Fruit fly (Drosophila melanogaster): ENCODE results near the gene CG15386.

The CG15386 gene

DNA sequence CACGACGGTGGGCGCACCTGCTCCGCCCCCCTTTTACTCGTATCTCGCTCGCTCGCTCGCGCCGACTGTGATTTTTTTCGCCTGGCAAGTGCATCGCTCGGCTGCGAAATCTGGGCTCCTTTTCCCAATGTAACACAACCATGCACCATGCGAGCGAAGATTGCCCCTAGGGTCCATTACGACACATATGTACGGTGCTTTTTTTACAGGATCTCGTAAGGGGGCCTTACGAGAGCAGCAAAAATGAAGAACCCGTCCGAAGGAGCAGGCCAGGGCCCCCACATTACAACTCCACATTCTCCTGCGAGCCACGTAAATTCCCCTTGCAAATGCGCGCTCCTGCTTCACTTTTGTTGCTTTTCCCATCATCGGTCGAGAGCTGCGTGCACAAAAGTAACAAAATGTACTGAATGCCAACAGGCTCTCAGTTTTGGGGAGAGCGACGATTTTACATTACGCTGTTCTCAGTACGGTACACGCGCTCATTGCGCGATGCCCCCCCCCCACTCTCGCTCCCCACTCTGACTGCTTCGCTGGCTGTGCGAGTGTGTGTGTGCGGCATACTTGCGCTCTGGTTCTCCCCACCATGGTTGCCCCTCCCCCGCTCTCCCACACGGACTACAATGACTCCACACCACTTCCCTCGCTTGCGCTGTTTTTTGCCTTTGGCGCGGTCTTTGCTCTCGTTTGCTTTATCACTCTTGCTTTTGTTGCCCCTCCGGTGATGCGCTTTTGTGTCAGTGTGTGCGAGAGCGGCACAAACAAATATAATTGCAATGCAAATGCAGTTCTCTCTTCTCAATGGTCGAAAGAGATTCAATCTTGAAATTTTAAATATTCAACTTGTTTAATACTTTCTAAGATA is 14.0 kb downstream of the CG15386 start (continued):
- TF ChIP-seq CG8765 (GFP tag; IDR thresholded peaks at IDR 0.05) (no peak), Sry-δ (GFP tag; optimal IDR thresholded peaks at IDR 0.05) (no peak), CG3838 (GFP tag; optimal IDR thresholded peaks at IDR 0.05) (no peak), Dip2 (GFP tag; IDR thresholded peaks at IDR 0.05) (no peak), Rfx (GFP tag; IDR thresholded peaks at IDR 0.05) (no peak), B-H1 (GFP tag; IDR thresholded peaks at IDR 0.05) (no peak; the same call in 2 of the 3 replicates), D19B (GFP tag; optimal IDR thresholded peaks at IDR 0.05) (no peak), grau (tag; optimal IDR thresholded peaks at IDR 0.05) (peak; percentile 13), Oli (tag; optimal IDR thresholded peaks at IDR 0.05) (no peak), gsb (GFP tag; IDR thresholded peaks at IDR 0.05) (no peak), CG2116 (GFP tag; optimal IDR thresholded peaks at IDR 0.05) (no peak), CG32767 (GFP tag; IDR thresholded peaks at IDR 0.05) (no peak), Neu2 (GFP tag; optimal IDR thresholded peaks at IDR 0.05; ENCODE audit: borderline replicate concordance) (no peak), HHEX (GFP tag; optimal IDR thresholded peaks at IDR 0.05) (no peak), CG12659 (GFP tag; optimal IDR thresholded peaks at IDR 0.05) (no peak), tna (GFP tag; IDR thresholded peaks at IDR 0.05; ENCODE audit: partially characterized antibody) (peak; percentile 53; the same call in 1 of the 2 replicates), Optix (GFP tag; IDR thresholded peaks at IDR 0.05) (no peak), cato (GFP tag; optimal IDR thresholded peaks at IDR 0.05; ENCODE audit: borderline replicate concordance) (no peak), CG3847 (GFP tag; IDR thresholded peaks at IDR 0.05) (no peak), bsh (GFP tag; optimal IDR thresholded peaks at IDR 0.05) (peak in 1 of 2 experiments; percentile 27), nerfin-2 (GFP tag; IDR thresholded peaks at IDR 0.05; ENCODE audit: partially characterized antibody) (0 out of 2 replicates have a peak, but pooled peaks have one; percentile 40), CrebB (tag; optimal IDR thresholded peaks at IDR 0.05) (no peak), CG9727 (GFP tag; optimal IDR thresholded peaks at IDR 0.05) (no peak), CG16779 (GFP tag; IDR thresholded peaks at IDR 0.05) (no peak), CG11247 (GFP tag; IDR thresholded peaks at IDR 0.05) (no peak), NC2β (GFP tag; optimal IDR thresholded peaks at IDR 0.05) (no peak), org-1 (GFP tag; optimal IDR thresholded peaks at IDR 0.05) (no peak), CG3065 (GFP tag; optimal IDR thresholded peaks at IDR 0.05) (no peak), Ssrp (tag; optimal IDR thresholded peaks at IDR 0.05) (no peak), pros (GFP tag; optimal IDR thresholded peaks at IDR 0.05) (peak; percentile 65), bbx (GFP tag; IDR thresholded peaks at IDR 0.05; ENCODE audit: partially characterized antibody) (peak; percentile 71), ssp (GFP tag; IDR thresholded peaks at IDR 0.05) (no peak), Mad (GFP tag; optimal IDR thresholded peaks at IDR 0.05) (no peak), eve (GFP tag; optimal IDR thresholded peaks at IDR 0.05) (no peak), bcd (GFP tag; optimal IDR thresholded peaks at IDR 0.05) (no peak), CG6654 (GFP tag; optimal IDR thresholded peaks at IDR 0.05) (no peak), CG10431 (GFP tag; optimal IDR thresholded peaks at IDR 0.05) (no peak), shn (GFP tag; optimal IDR thresholded peaks at IDR 0.05) (no peak), aop (GFP tag; IDR thresholded peaks at IDR 0.05) (no peak; the same call in 1 of the 2 replicates), Atf6 (GFP tag; IDR thresholded peaks at IDR 0.05) (0 out of 2 replicates have a peak, but pooled peaks have one; percentile 17), NK7.1 (GFP tag; optimal IDR thresholded peaks at IDR 0.05) (no peak), CG8944 (GFP tag; optimal IDR thresholded peaks at IDR 0.05) (no peak), ham (GFP tag; IDR thresholded peaks at IDR 0.05) (no peak), CG33557 (GFP tag; optimal IDR thresholded peaks at IDR 0.05) (no peak), Eip74EF (GFP tag; optimal IDR thresholded peaks at IDR 0.05) (no peak), CG12744 (GFP tag; optimal IDR thresholded peaks at IDR 0.05) (no peak), unpg (GFP tag; optimal IDR thresholded peaks at IDR 0.05) (no peak), Gsc (GFP tag; IDR thresholded peaks at IDR 0.05) (no peak), PHDP (tag; optimal IDR thresholded peaks at IDR 0.05) (no peak)

All from whole organism, embryonic.